Fruit fly (Drosophila melanogaster): ENCODE data around the gene ifc.

The ifc gene

dm6 chr2L:6037830-6038229 lies 51.7 kb downstream of the ifc start, which contains the start of the genes CG9117 and CG31643 (continued):
- TF ChIP-seq scrt (GFP tag; optimal IDR thresholded peaks at IDR 0.05) (peak; percentile 97), lov (optimal IDR thresholded peaks at IDR 0.05) (no peak), lov (GFP tag; IDR thresholded peaks at IDR 0.05) (no peak), HLH54F (GFP tag; optimal IDR thresholded peaks at IDR 0.05) (peak; percentile 47), Hsf (GFP tag; optimal IDR thresholded peaks at IDR 0.05) (peak; percentile 57), Rfx (GFP tag; IDR thresholded peaks at IDR 0.05) (peak; percentile 55), Atf-2 (GFP tag; optimal IDR thresholded peaks at IDR 0.05) (peak; percentile 2), CG12659 (GFP tag; optimal IDR thresholded peaks at IDR 0.05) (peak; percentile 69), CG10654 (GFP tag; optimal IDR thresholded peaks at IDR 0.05) (peak; percentile 41), chif (GFP tag; optimal IDR thresholded peaks at IDR 0.05) (peak in 1 of 2 experiments; percentile 31), CG4282 (GFP tag; optimal IDR thresholded peaks at IDR 0.05) (no peak), ranshi (GFP tag; IDR thresholded peaks at IDR 0.05) (no peak), gfzf (GFP tag; optimal IDR thresholded peaks at IDR 0.05) (peak; percentile 16), pho (GFP tag; optimal IDR thresholded peaks at IDR 0.05) (peak; percentile 47), tgo (GFP tag; IDR thresholded peaks at IDR 0.05) (peak; percentile 43; the same call in 2 of the 3 replicates), CG12942 (GFP tag; optimal IDR thresholded peaks at IDR 0.05) (peak; percentile 57), jumu (GFP tag; optimal IDR thresholded peaks at IDR 0.05) (peak; percentile 60), CG2120 (GFP tag; optimal IDR thresholded peaks at IDR 0.05) (peak; percentile 85), Scr (GFP tag; IDR thresholded peaks at IDR 0.05; ENCODE audit: partially characterized antibody) (peak; percentile 21; the same call in 1 of the 2 replicates), Abd-B (GFP tag; optimal IDR thresholded peaks at IDR 0.05) (no peak), Med (GFP tag) (peak; percentile 91), Trl (optimal IDR thresholded peaks at IDR 0.05) (no peak), Trl (GFP tag; optimal IDR thresholded peaks at IDR 0.05) (peak; percentile 46), CrebB (tag; optimal IDR thresholded peaks at IDR 0.05) (peak; percentile 35), nmo (GFP tag; optimal IDR thresholded peaks at IDR 0.05) (peak; percentile 69), zen2 (GFP tag; IDR thresholded peaks at IDR 0.05; ENCODE audit: partially characterized antibody) (no peak), Dll (GFP tag; IDR thresholded peaks at IDR 0.05; ENCODE audit: partially characterized antibody) (peak; percentile 53; the same call in 1 of the 4 replicates), CG8944 (GFP tag; optimal IDR thresholded peaks at IDR 0.05) (peak; percentile 54)

Data from whole organism, embryonic.